Worm (Caenorhabditis elegans): ENCODE data around the gene nhr-102.
A peak's percentile ranks its signal among the peaks of the same experiment; 100 is the strongest.

The nhr-102 gene

DNA sequence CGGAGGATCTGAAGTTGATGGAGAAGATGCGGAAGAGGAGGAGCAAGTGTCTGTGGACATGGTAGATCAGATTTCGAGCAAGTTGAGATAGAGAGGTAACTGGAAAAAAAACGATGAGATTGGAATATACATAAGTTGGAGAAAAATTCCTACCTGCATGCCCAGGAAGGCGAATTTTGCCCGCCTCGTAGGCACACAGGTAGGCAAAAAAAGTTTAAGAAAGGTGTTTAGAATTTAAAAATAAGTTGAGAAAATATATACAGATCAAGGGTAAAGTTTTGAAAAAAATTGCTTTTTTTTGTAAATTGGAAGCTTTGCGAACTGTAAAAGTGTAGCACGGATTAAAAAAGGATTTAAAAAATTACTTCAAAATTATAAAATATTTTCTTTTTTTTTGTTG is 3.3 kb upstream of the nhr-102 start, which contains the start of gene nhr-84:
TSS of gene nhr-84 (minus strand) at position 101 of the 400 bp plus-strand sequence.
- TF ChIP-seq lim-6 (tag; optimal IDR thresholded peaks at IDR 0.05) (no peak), pag-3 (tag; optimal IDR thresholded peaks at IDR 0.05; ENCODE audit: borderline replicate concordance) (no peak), ceh-31 (tag; optimal IDR thresholded peaks at IDR 0.05) (no peak)

ce11 chrV:15873762-15874161 is 2.4 kb downstream of the nhr-102 start:
- TF ChIP-seq ttx-3 (tag; optimal IDR thresholded peaks at IDR 0.05) = peak; percentile 99
- peak; percentile 96 for TF ChIP-seq fax-1 (tag; optimal IDR thresholded peaks at IDR 0.05)
- peak; percentile 98 for TF ChIP-seq madf-2 (tag; optimal IDR thresholded peaks at IDR 0.05)
- peak; percentile 98 for TF ChIP-seq dmd-4 (tag; optimal IDR thresholded peaks at IDR 0.05; ENCODE audit: borderline replicate concordance)
- peak; percentile 99 for TF ChIP-seq ref-2 (tag; optimal IDR thresholded peaks at IDR 0.05)
- peak; percentile 99 for TF ChIP-seq nhr-232 (tag; optimal IDR thresholded peaks at IDR 0.05)
- TF ChIP-seq C38D4.7 (GFP tag; optimal IDR thresholded peaks at IDR 0.05) = peak; percentile 98
- TF ChIP-seq elt-2 (tag; optimal IDR thresholded peaks at IDR 0.05) = peak; percentile 99
- no peak for TF ChIP-seq ama-1 (optimal IDR thresholded peaks at IDR 0.05)
- TF ChIP-seq K09A11.1 (tag; optimal IDR thresholded peaks at IDR 0.05; ENCODE audit: insufficient read depth) = peak; percentile 93
- peak; percentile 99 for TF ChIP-seq hlh-13 (GFP tag; optimal IDR thresholded peaks at IDR 0.05)
- TF ChIP-seq lim-6 (tag; optimal IDR thresholded peaks at IDR 0.05) = peak; percentile 97
- peak; percentile 99 for TF ChIP-seq pqm-1 (tag; optimal IDR thresholded peaks at IDR 0.05)
- peak; percentile 99 for TF ChIP-seq ceh-24 (tag; optimal IDR thresholded peaks at IDR 0.05)
- TF ChIP-seq ceh-9 (tag; optimal IDR thresholded peaks at IDR 0.05) = peak; percentile 98
- peak; percentile 99 for TF ChIP-seq ceh-6 (GFP tag; optimal IDR thresholded peaks at IDR 0.05)
- peak; percentile 90 for TF ChIP-seq hlh-30 (tag; optimal IDR thresholded peaks at IDR 0.05; ENCODE audit: insufficient read depth)
- peak; percentile 93 for TF ChIP-seq ceh-31 (tag; optimal IDR thresholded peaks at IDR 0.05)
- peak; percentile 97 for TF ChIP-seq pha-2 (tag; optimal IDR thresholded peaks at IDR 0.05)
- peak; percentile 99 for TF ChIP-seq ztf-16 (tag; optimal IDR thresholded peaks at IDR 0.05)
- peak; percentile 98 for TF ChIP-seq sox-2 (GFP tag; IDR thresholded peaks at IDR 0.05)
- peak; percentile 99 for TF ChIP-seq unc-86 (tag; optimal IDR thresholded peaks at IDR 0.05)
- peak; percentile 55 for TF ChIP-seq ceh-22 (tag; optimal IDR thresholded peaks at IDR 0.05)
- TF ChIP-seq rnt-1 (tag; optimal IDR thresholded peaks at IDR 0.05) = peak; percentile 98
- TF ChIP-seq fkh-10 (GFP tag; optimal IDR thresholded peaks at IDR 0.05) = peak; percentile 76
- peak; percentile 96 for TF ChIP-seq ceh-18 (tag; optimal IDR thresholded peaks at IDR 0.05)
- TF ChIP-seq ets-4 (tag; optimal IDR thresholded peaks at IDR 0.05) = peak; percentile 88
- TF ChIP-seq ceh-2 (tag; optimal IDR thresholded peaks at IDR 0.05) = peak; percentile 98
- peak; percentile 56 for TF ChIP-seq pros-1 (tag; optimal IDR thresholded peaks at IDR 0.05)
- peak; percentile 93 for TF ChIP-seq sdc-2 (tag; optimal IDR thresholded peaks at IDR 0.05)
- TF ChIP-seq fkh-6 (tag; optimal IDR thresholded peaks at IDR 0.05) = peak; percentile 97
- peak; percentile 99 for TF ChIP-seq T23F11.4 (GFP tag; optimal IDR thresholded peaks at IDR 0.05)
- TF ChIP-seq pat-9 (tag; optimal IDR thresholded peaks at IDR 0.05) = peak; percentile 100
- peak; percentile 99 for TF ChIP-seq hlh-6 (tag; optimal IDR thresholded peaks at IDR 0.05)
- TF ChIP-seq unc-55 (GFP tag; optimal IDR thresholded peaks at IDR 0.05) = no peak
- TF ChIP-seq pax-1 (tag; optimal IDR thresholded peaks at IDR 0.05) = no peak
- TF ChIP-seq syd-9 (tag; optimal IDR thresholded peaks at IDR 0.05) = peak; percentile 99
- TF ChIP-seq ceh-48 (tag; optimal IDR thresholded peaks at IDR 0.05) = peak; percentile 99
- TF ChIP-seq hlh-8 (tag; optimal IDR thresholded peaks at IDR 0.05) = peak; percentile 96
- peak; percentile 98 for TF ChIP-seq F13H6.1 (tag; optimal IDR thresholded peaks at IDR 0.05)
- TF ChIP-seq ceh-45 (GFP tag; IDR thresholded peaks at IDR 0.05) = peak; percentile 99
- peak; percentile 99 for TF ChIP-seq Y22D7AL.16 (tag; optimal IDR thresholded peaks at IDR 0.05)
- TF ChIP-seq nfya-1 (tag; optimal IDR thresholded peaks at IDR 0.05) = peak; percentile 90
- TF ChIP-seq ceh-34 (tag; optimal IDR thresholded peaks at IDR 0.05) = peak; percentile 99
- peak; percentile 99 for TF ChIP-seq ceh-14 (tag; optimal IDR thresholded peaks at IDR 0.05)
- TF ChIP-seq pag-3 (tag; optimal IDR thresholded peaks at IDR 0.05; ENCODE audit: borderline replicate concordance) = peak; percentile 96
- no peak for TF ChIP-seq pha-4 (tag; optimal IDR thresholded peaks at IDR 0.05)
- TF ChIP-seq elt-4 (tag; optimal IDR thresholded peaks at IDR 0.05) = peak; percentile 97
- peak; percentile 96 for TF ChIP-seq dve-1 (tag; optimal IDR thresholded peaks at IDR 0.05)
- TF ChIP-seq mec-3 (tag; optimal IDR thresholded peaks at IDR 0.05; ENCODE audit: borderline replicate concordance) = peak; percentile 94

Data from whole organism, late embryonic.